Worm (Caenorhabditis elegans) whole organism, early embryonic: ENCODE data around the gene cmd-1.
"Not testable (repeated sequence)": the region's sequence is repeated elsewhere in the genome, so short reads cannot be mapped to it uniquely, and the experiment has no call there.

Experiments used
- ama-1 ChIP-seq: fragments of 150-350 bp; optimal IDR thresholded peaks from 2 replicates; lab custom pipeline; 2014
- ceh-36 ChIP-seq: sonication (generic microtip); optimal IDR thresholded peaks from 2 replicates; lab custom pipeline; 2016; ENCODE audit warnings: missing genetic modification characterization, inconsistent platforms, missing compliant biosample characterization
- flt-1 ChIP-seq: fragments of 200-800 bp; sonication (Bioruptor generic); IDR thresholded peaks from 2 replicates; pipeline ENCODE4 v1.3.6; 2022; ENCODE audit warnings: missing genetic modification characterization, missing compliant biosample characterization
- hmbx-1 ChIP-seq: sonication (generic microtip); optimal IDR thresholded peaks from 2 replicates; lab custom pipeline; 2016; ENCODE audit warnings: mild to moderate bottlenecking, missing genetic modification characterization, missing compliant biosample characterization
- hmg-4 ChIP-seq: fragments of 200-800 bp; sonication (Bioruptor generic); optimal IDR thresholded peaks from 2 replicates; lab custom pipeline; 2018; ENCODE audit warnings: mild to moderate bottlenecking, missing genetic modification characterization, missing compliant biosample characterization
- sea-1 ChIP-seq: fragments of 200-800 bp; sonication (Bioruptor generic); conservative IDR thresholded peaks from 2 replicates; pipeline ENCODE4 v1.3.6; 2022; ENCODE audit warnings: missing genetic modification characterization, missing compliant biosample characterization

DNA sequence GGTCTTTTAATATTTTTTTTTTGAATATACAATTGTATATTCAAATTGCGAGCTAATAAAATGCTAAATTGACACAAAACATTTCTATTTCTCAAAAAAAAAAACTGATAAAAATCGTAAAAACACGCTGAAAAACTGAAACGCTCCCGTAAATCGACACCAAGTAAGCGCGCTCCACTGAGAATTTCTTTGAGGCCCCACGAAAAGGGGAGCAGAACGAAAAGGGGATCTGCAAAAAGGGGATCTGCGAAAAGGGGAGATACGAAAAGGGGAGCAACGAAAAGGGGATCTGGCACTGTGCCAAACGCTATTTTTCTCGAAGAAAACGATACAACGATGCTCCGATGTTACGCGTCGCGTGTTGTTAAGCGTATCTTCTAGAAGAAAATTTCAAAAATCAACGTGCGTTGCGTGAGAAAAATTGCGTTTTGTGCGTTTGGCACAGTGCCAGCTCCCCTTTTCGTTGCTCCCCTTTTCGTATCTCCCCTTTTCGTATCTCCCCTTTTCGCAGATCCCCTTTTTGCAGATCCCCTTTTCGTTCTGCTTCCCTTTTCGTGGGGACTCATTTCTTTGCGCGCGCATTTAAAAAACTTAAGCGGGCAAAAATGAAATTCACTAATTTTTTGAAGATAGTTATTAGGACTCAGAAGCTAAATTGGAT lies 41.1 kb downstream of the cmd-1 start:
- not testable (repeated sequence) for TF ChIP-seq flt-1 (GFP tag; lab: Robert Waterston, UW); hmbx-1 (tag; lab: Kevin White, UChicago); hmg-4; ceh-36; ama-1 (lab: Kevin White, UChicago)
- peak; percentile 66; the same call in 1 of the 2 replicates for TF ChIP-seq sea-1 (GFP tag; lab: Robert Waterston, UW)
